Worm (Caenorhabditis elegans): ENCODE results near the gene hmgs-1.

ce11 chrV:5691665-5692407, 7.4 kb upstream of the hmgs-1 start, which contains the start of gene F25B4.8:
- TF ChIP-seq ztf-6 (GFP tag; IDR thresholded peaks at IDR 0.05) (no peak), rec-8 (tag; optimal IDR thresholded peaks at IDR 0.05) (no peak), fkh-3 (tag; optimal IDR thresholded peaks at IDR 0.05) (no peak), nhr-120 (GFP tag; IDR thresholded peaks at IDR 0.05) (no peak), ztf-3 (GFP tag; optimal IDR thresholded peaks at IDR 0.05) (no peak), ceh-100 (GFP tag; IDR thresholded peaks at IDR 0.05) (no peak), C17E4.6 (GFP tag; IDR thresholded peaks at IDR 0.05) (no peak), pha-4 (tag; optimal IDR thresholded peaks at IDR 0.05) (no peak), snpc-4 (GFP tag; optimal IDR thresholded peaks at IDR 0.05) (no peak), snpc-4 (tag; optimal IDR thresholded peaks at IDR 0.05) (no peak), F33H1.4 (GFP tag; IDR thresholded peaks at IDR 0.05) (no peak), snpc-1.1 (tag; optimal IDR thresholded peaks at IDR 0.05; ENCODE audit: insufficient read depth) (no peak), nhr-90 (tag; optimal IDR thresholded peaks at IDR 0.05) (no peak), pbrm-1 (GFP tag; IDR thresholded peaks at IDR 0.05) (no peak), lsl-1 (GFP tag; optimal IDR thresholded peaks at IDR 0.05) (no peak)

Data from whole organism, young adult.